Worm (Caenorhabditis elegans): ENCODE data around the gene C16D2.3.

DNA sequence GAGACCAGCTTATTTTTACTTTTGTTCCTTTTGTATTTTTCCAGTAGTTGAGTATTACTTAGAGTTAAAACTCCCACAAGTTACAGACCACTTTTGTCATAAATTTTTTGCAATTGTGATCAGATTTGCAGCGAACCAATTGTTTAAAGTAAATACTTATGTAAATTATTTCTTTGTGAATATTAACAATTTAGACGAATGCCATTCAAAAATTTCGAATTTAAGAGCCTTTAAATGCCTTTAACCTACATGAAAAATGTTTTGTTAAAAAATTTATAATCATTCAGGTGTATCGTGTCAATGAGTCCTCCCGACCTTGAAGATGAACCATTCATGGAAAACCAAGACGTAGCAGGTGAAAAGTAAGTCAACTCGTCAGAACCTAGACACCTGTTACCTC lies 8.1 kb downstream of the C16D2.3 start, which contains the start of gene W07A12.4:
- TF ChIP-seq skn-1 (tag; optimal IDR thresholded peaks at IDR 0.05) (no peak), nhr-11 (tag; optimal IDR thresholded peaks at IDR 0.05) (no peak), lin-39 (tag; optimal IDR thresholded peaks at IDR 0.05) (no peak), zag-1 (tag; optimal IDR thresholded peaks at IDR 0.05) (no peak), nhr-77 (tag; optimal IDR thresholded peaks at IDR 0.05) (no peak), alr-1 (tag; optimal IDR thresholded peaks at IDR 0.05) (no peak), aly-2 (tag; optimal IDR thresholded peaks at IDR 0.05) (no peak), R02D3.7 (tag; optimal IDR thresholded peaks at IDR 0.05) (no peak), F13H6.1 (tag; optimal IDR thresholded peaks at IDR 0.05) (no peak), C34F6.9 (tag; optimal IDR thresholded peaks at IDR 0.05) (no peak), unc-62 (GFP tag; optimal IDR thresholded peaks at IDR 0.05) (no peak), unc-55 (GFP tag; optimal IDR thresholded peaks at IDR 0.05) (no peak), elt-1 (tag; optimal IDR thresholded peaks at IDR 0.05) (no peak), ama-1 (optimal IDR thresholded peaks at IDR 0.05) (no peak)
